Fruit fly (Drosophila melanogaster) whole organism, embryonic: ENCODE results near the gene Rab18.

Experiments used
- ATbp ChIP-seq: fragments of 200-800 bp; sonication (Bioruptor generic); optimal IDR thresholded peaks from 2 replicates; lab custom pipeline; 2017; ENCODE audit warnings: missing biosample characterization, mild to moderate bottlenecking, missing genetic modification characterization, missing genetic modification reagents
- Ada2b ChIP-seq: fragments of 200-800 bp; sonication (Bioruptor generic); IDR thresholded peaks from 2 replicates; pipeline ENCODE4 v1.3.6; 2022; ENCODE audit warnings: missing biosample characterization, missing genetic modification characterization
- BEAF-32 ChIP-seq: fragments of 200-800 bp; sonication (Bioruptor generic); optimal IDR thresholded peaks from 3 replicates; lab custom pipeline; 2017; ENCODE audit warnings: missing biosample characterization, missing genetic modification characterization, mild to moderate bottlenecking, moderate library complexity, missing genetic modification reagents
- BtbVII ChIP-seq: fragments of 200-800 bp; sonication (Bioruptor generic); optimal IDR thresholded peaks from 3 replicates; lab custom pipeline; 2017; ENCODE audit warnings: missing biosample characterization, mild to moderate bottlenecking, missing genetic modification characterization
- CG12071 ChIP-seq: fragments of 200-800 bp; sonication (Bioruptor generic); optimal IDR thresholded peaks from 3 replicates; lab custom pipeline; 2018; ENCODE audit warnings: missing biosample characterization, mild to moderate bottlenecking, missing genetic modification characterization
- CG1233 ChIP-seq: fragments of 200-800 bp; sonication (Bioruptor generic); optimal IDR thresholded peaks from 4 replicates; lab custom pipeline; 2018; ENCODE audit warnings: missing biosample characterization, mild to moderate bottlenecking, missing genetic modification characterization
- CG13296 ChIP-seq: fragments of 200-800 bp; sonication (Bioruptor generic); optimal IDR thresholded peaks from 3 replicates; lab custom pipeline; 2018; ENCODE audit warnings: missing biosample characterization, mild to moderate bottlenecking, missing genetic modification characterization
- CG13894 ChIP-seq: fragments of 200-800 bp; sonication (Bioruptor generic); optimal IDR thresholded peaks from 3 replicates; lab custom pipeline; 2018; ENCODE audit warnings: missing biosample characterization, mild to moderate bottlenecking, missing genetic modification characterization, moderate library complexity
- CG14014 ChIP-seq: fragments of 200-800 bp; sonication (Bioruptor generic); IDR thresholded peaks from 2 replicates; pipeline ENCODE4 v1.3.6; 2022; ENCODE audit warnings: missing biosample characterization, missing genetic modification characterization
- CG14860 ChIP-seq: fragments of 200-800 bp; sonication (Bioruptor generic); IDR thresholded peaks from 3 replicates; pipeline ENCODE4 v1.3.6; 2022; ENCODE audit warnings: missing biosample characterization, missing genetic modification characterization; ENCODE audit not compliant: partially characterized antibody
- CG1603 ChIP-seq: fragments of 200-800 bp; sonication (Bioruptor generic); optimal IDR thresholded peaks from 2 replicates; lab custom pipeline; 2019; ENCODE audit warnings: missing biosample characterization, mild to moderate bottlenecking, missing genetic modification characterization, moderate library complexity
- CG16779 ChIP-seq: fragments of 200-800 bp; sonication (Bioruptor generic); IDR thresholded peaks from 2 replicates; pipeline ENCODE4 v1.3.6; 2022; ENCODE audit warnings: missing biosample characterization, missing genetic modification characterization
- CG17385 ChIP-seq: fragments of 200-800 bp; sonication (Bioruptor generic); optimal IDR thresholded peaks from 3 replicates; lab custom pipeline; 2018; ENCODE audit warnings: missing biosample characterization, mild to moderate bottlenecking, missing genetic modification characterization
- CG32532 ChIP-seq: fragments of 200-800 bp; sonication (Bioruptor generic); IDR thresholded peaks from 2 replicates; pipeline ENCODE4 v1.3.6; 2022; ENCODE audit warnings: missing biosample characterization, missing genetic modification characterization
- CG3281 ChIP-seq: fragments of 200-800 bp; sonication (Bioruptor generic); optimal IDR thresholded peaks from 3 replicates; lab custom pipeline; 2017; ENCODE audit warnings: missing biosample characterization, mild to moderate bottlenecking, missing genetic modification characterization
- CG42726 ChIP-seq: fragments of 200-800 bp; sonication (Bioruptor generic); IDR thresholded peaks from 2 replicates; pipeline ENCODE4 v1.3.6; 2022; ENCODE audit warnings: missing biosample characterization, missing genetic modification characterization; ENCODE audit not compliant: partially characterized antibody
- CG5180 ChIP-seq: fragments of 200-800 bp; sonication (Bioruptor generic); optimal IDR thresholded peaks from 3 replicates; lab custom pipeline; 2017; ENCODE audit warnings: missing biosample characterization, missing genetic modification characterization, mild to moderate bottlenecking, moderate library complexity, missing genetic modification reagents
- CG7928 ChIP-seq: fragments of 200-800 bp; sonication (Bioruptor generic); optimal IDR thresholded peaks from 2 replicates; lab custom pipeline; 2017; ENCODE audit warnings: missing biosample characterization, mild to moderate bottlenecking, missing genetic modification characterization
- Deaf1 ChIP-seq: fragments of 200-800 bp; optimal IDR thresholded peaks from 3 replicates; lab custom pipeline; 2019; ENCODE audit warnings: missing biosample characterization, mild to moderate bottlenecking, missing genetic modification characterization, moderate library complexity
- Dip2 ChIP-seq: fragments of 200-800 bp; sonication (Bioruptor generic); IDR thresholded peaks from 2 replicates; pipeline ENCODE4 v1.3.6; 2022; ENCODE audit warnings: missing biosample characterization, missing genetic modification characterization
- HHEX ChIP-seq: fragments of 200-800 bp; sonication (Bioruptor generic); optimal IDR thresholded peaks from 3 replicates; lab custom pipeline; 2017; ENCODE audit warnings: missing biosample characterization, mild to moderate bottlenecking, missing genetic modification characterization, missing genetic modification reagents
- Hmr ChIP-seq: fragments of 200-800 bp; sonication (Bioruptor generic); optimal IDR thresholded peaks from 3 replicates; lab custom pipeline; 2017; ENCODE audit warnings: mild to moderate bottlenecking, missing biosample characterization, missing genetic modification reagents, missing genetic modification characterization
- NFAT ChIP-seq: fragments of 200-800 bp; sonication (Bioruptor generic); IDR thresholded peaks from 2 replicates; pipeline ENCODE4 v1.3.6; 2022; ENCODE audit warnings: missing biosample characterization, missing genetic modification characterization
- Oaz ChIP-seq: fragments of 200-800 bp; sonication (Bioruptor generic); IDR thresholded peaks from 2 replicates; pipeline ENCODE4 v1.3.6; 2022; ENCODE audit warnings: missing biosample characterization, missing genetic modification characterization
- Sry-β ChIP-seq: fragments of 200-800 bp; sonication (Bioruptor generic); optimal IDR thresholded peaks from 2 replicates; lab custom pipeline; 2018; ENCODE audit warnings: missing biosample characterization, mild to moderate bottlenecking, missing genetic modification characterization, moderate library complexity
- Trl ChIP-seq, 3 experiments: fragments of >200 bp in 2 of 3; fragments of 200-800 bp in 1 of 3; sonication (Bioruptor generic) in 1 of 3; optimal IDR thresholded peaks; 2 replicates in 1 of 3; 3 replicates in 2 of 3; lab custom pipeline; 2016 to 2017; ENCODE audit warnings: missing biosample characterization in 1 of 3, missing genetic modification characterization in 1 of 3
- aop ChIP-seq: fragments of 200-800 bp; sonication (Bioruptor generic); IDR thresholded peaks from 2 replicates; pipeline ENCODE4 v1.3.6; 2022; ENCODE audit warnings: missing biosample characterization, missing genetic modification characterization
- bab2 ChIP-seq: fragments of 200-800 bp; sonication (Bioruptor generic); optimal IDR thresholded peaks from 2 replicates; lab custom pipeline; 2016; ENCODE audit warnings: missing biosample characterization, missing genetic modification characterization
- bbx ChIP-seq: fragments of 200-800 bp; sonication (Bioruptor generic); IDR thresholded peaks from 2 replicates; pipeline ENCODE4 v1.3.6; 2022; ENCODE audit warnings: missing biosample characterization, missing genetic modification characterization; ENCODE audit not compliant: partially characterized antibody
- caup ChIP-seq: fragments of 200-800 bp; sonication (Bioruptor generic); optimal IDR thresholded peaks from 3 replicates; lab custom pipeline; 2017; ENCODE audit warnings: missing biosample characterization, mild to moderate bottlenecking, missing genetic modification characterization, moderate library complexity; ENCODE audit not compliant: severe bottlenecking
- chm ChIP-seq: fragments of 200-800 bp; sonication (Bioruptor generic); IDR thresholded peaks from 2 replicates; pipeline ENCODE4 v1.3.6; 2022; ENCODE audit warnings: missing biosample characterization, missing genetic modification characterization
- corto ChIP-seq: fragments of 200-800 bp; sonication (Bioruptor generic); optimal IDR thresholded peaks from 2 replicates; lab custom pipeline; 2016; ENCODE audit warnings: missing biosample characterization, mild to moderate bottlenecking, missing genetic modification characterization, moderate library complexity
- dm ChIP-seq: fragments of 200-800 bp; sonication (Bioruptor generic); optimal IDR thresholded peaks from 3 replicates; lab custom pipeline; 2016; ENCODE audit warnings: missing biosample characterization, missing genetic modification characterization
- inv ChIP-seq: fragments of 200-800 bp; sonication (Bioruptor generic); IDR thresholded peaks from 2 replicates; pipeline ENCODE4 v1.3.6; 2022; ENCODE audit warnings: missing biosample characterization, missing genetic modification characterization; ENCODE audit not compliant: partially characterized antibody
- jigr1 ChIP-seq: fragments of 200-800 bp; sonication (Bioruptor generic); IDR thresholded peaks from 3 replicates; pipeline ENCODE4 v1.3.6; 2022; ENCODE audit warnings: missing biosample characterization, missing genetic modification characterization
- lab ChIP-seq: fragments of 200-800 bp; sonication (Bioruptor generic); optimal IDR thresholded peaks from 3 replicates; lab custom pipeline; 2017; ENCODE audit warnings: missing biosample characterization, missing genetic modification characterization, mild to moderate bottlenecking, moderate library complexity, missing genetic modification reagents
- luna ChIP-seq: fragments of 200-800 bp; sonication (Bioruptor generic); optimal IDR thresholded peaks from 2 replicates; lab custom pipeline; 2016; ENCODE audit warnings: missing biosample characterization, missing genetic modification characterization
- mirr ChIP-seq: fragments of 200-800 bp; sonication (Bioruptor generic); optimal IDR thresholded peaks from 3 replicates; lab custom pipeline; 2018; ENCODE audit warnings: missing biosample characterization, mild to moderate bottlenecking, missing genetic modification characterization
- nerfin-1 ChIP-seq: fragments of 200-800 bp; sonication (Bioruptor generic); optimal IDR thresholded peaks from 3 replicates; lab custom pipeline; 2019; ENCODE audit warnings: missing biosample characterization, mild to moderate bottlenecking, missing genetic modification characterization, moderate library complexity
- sc ChIP-seq, 3 experiments: fragments of >200 bp in 2 of 3; fragments of 200-800 bp in 1 of 3; sonication (Bioruptor generic) in 1 of 3; optimal IDR thresholded peaks; 2 replicates in 2 of 3; 3 replicates in 1 of 3; lab custom pipeline; 2017; ENCODE audit warnings: mild to moderate bottlenecking in 1 of 3, missing biosample characterization in 1 of 3, missing genetic modification characterization in 1 of 3, missing genetic modification reagents in 1 of 3
- sd ChIP-seq: fragments of 200-800 bp; sonication (Bioruptor generic); optimal IDR thresholded peaks from 3 replicates; lab custom pipeline; 2018; ENCODE audit warnings: missing biosample characterization, mild to moderate bottlenecking, missing genetic modification characterization, moderate library complexity
- seq ChIP-seq: fragments of 200-800 bp; sonication (Bioruptor generic); IDR thresholded peaks from 2 replicates; pipeline ENCODE4 v1.3.6; 2022; ENCODE audit warnings: missing biosample characterization, missing genetic modification characterization
- stc ChIP-seq: fragments of 200-800 bp; sonication (Bioruptor generic); IDR thresholded peaks from 2 replicates; pipeline ENCODE4 v1.3.6; 2022; ENCODE audit warnings: missing biosample characterization, missing genetic modification characterization

The Rab18 gene

DNA sequence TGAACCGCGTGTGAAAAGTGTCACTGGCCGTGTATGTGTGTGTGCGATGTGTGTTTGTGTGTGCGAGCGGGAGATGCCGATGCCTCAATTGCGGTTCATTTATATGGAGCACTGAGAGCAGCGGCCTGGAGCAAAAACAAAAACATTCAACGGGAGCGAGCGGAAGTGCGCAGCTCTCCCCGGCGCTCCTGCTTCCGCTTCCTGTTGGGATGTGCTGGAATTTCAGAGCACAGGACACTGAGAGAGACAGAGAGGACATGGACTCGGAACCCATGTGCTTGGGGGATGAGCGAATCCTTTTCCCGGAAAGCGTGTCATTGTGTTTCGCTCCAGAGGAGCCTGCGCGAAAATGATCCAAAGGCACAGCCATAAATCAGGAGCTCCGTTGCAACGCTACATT is 7.4 kb downstream of the Rab18 start (continued):
- TF ChIP-seq bab2 (GFP tag; lab: Kevin White, UChicago) (no peak), jigr1 (no peak), CG12071 (GFP tag; lab: Kevin White, UChicago) (peak; percentile 77), CG14014 (peak; percentile 10; the same call in 1 of the 2 replicates), Ada2b (GFP tag; lab: Robert Waterston, UW) (no peak), HHEX (GFP tag; lab: Kevin White, UChicago) (peak; percentile 51), Deaf1 (peak; percentile 12), CG7928 (GFP tag; lab: Kevin White, UChicago) (no peak), CG32532 (peak; percentile 35; the same call in 1 of the 2 replicates), CG13296 (GFP tag; lab: Kevin White, UChicago) (peak; percentile 74), mirr (peak; percentile 72), CG14860 (no peak), Oaz (GFP tag; lab: Robert Waterston, UW) (no peak), CG16779 (GFP tag; lab: Robert Waterston, UW) (0 out of 2 replicates have a peak, but pooled peaks have one; percentile 10), caup (GFP tag; lab: Kevin White, UChicago) (peak; percentile 68), Sry-β (GFP tag; lab: Kevin White, UChicago) (no peak), sc (optimal IDR thresholded peaks at IDR 0.05; lab: Kevin White, UChicago) (no peak), sc (GFP tag; optimal IDR thresholded peaks at IDR 0.05; lab: Kevin White, UChicago) (no peak), seq (GFP tag; lab: Robert Waterston, UW) (peak; percentile 61; the same call in 1 of the 2 replicates), corto (no peak), stc (GFP tag; lab: Robert Waterston, UW) (peak; percentile 15; the same call in 1 of the 2 replicates), Hmr (peak; percentile 69), CG3281 (GFP tag; lab: Kevin White, UChicago) (peak; percentile 64), Dip2 (GFP tag; lab: Robert Waterston, UW) (no peak), BtbVII (peak; percentile 67), lab (peak; percentile 83), CG1233 (GFP tag; lab: Kevin White, UChicago) (peak; percentile 22), nerfin-1 (peak; percentile 93), luna (GFP tag; lab: Kevin White, UChicago) (no peak), aop (GFP tag; lab: Robert Waterston, UW) (no peak), CG5180 (GFP tag; lab: Kevin White, UChicago) (peak; percentile 26), CG42726 (GFP tag; lab: Robert Waterston, UW) (no peak), dm (GFP tag; lab: Kevin White, UChicago) (no peak), ATbp (peak; percentile 57), chm (GFP tag; lab: Robert Waterston, UW) (peak; percentile 56; the same call in 1 of the 2 replicates), CG13894 (tag; lab: Kevin White, UChicago) (peak; percentile 42), Trl (optimal IDR thresholded peaks at IDR 0.05; lab: Kevin White, UChicago) (peak in 1 of 2 experiments; percentile 61), Trl (GFP tag; optimal IDR thresholded peaks at IDR 0.05; lab: Kevin White, UChicago) (no peak), inv (GFP tag; lab: Robert Waterston, UW) (no peak), NFAT (GFP tag; lab: Robert Waterston, UW) (no peak)

DNA sequence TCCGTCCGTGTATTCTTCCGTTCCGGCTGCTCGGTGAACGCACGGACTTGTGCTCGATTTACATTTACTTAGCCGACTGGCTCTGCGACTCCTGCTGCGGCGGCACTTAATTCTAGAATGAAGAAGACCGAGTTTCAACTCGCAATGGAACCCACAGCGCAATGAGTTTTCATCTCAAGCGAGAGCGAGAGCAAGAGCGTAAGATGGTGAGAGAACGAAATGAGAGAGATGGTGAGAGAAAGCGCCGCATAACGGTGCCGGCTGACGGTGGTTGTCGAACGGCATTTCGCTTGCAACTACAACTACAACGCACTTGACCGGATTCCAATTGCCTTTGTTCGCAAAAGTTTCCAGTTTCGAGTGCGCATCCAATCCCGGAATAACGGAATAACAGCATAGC is 8.9 kb downstream of the Rab18 start, which contains the start of gene OtopLc:
TSS of gene OtopLc (minus strand) at position 101 of the 400 bp plus-strand sequence.
- peak; percentile 75 for TF ChIP-seq nerfin-1
- no peak for TF ChIP-seq BEAF-32 (GFP tag; lab: Kevin White, UChicago)
- peak; percentile 48 to 72 for TF ChIP-seq Trl (optimal IDR thresholded peaks at IDR 0.05; lab: Kevin White, UChicago)
- TF ChIP-seq Trl (GFP tag; optimal IDR thresholded peaks at IDR 0.05; lab: Kevin White, UChicago), result no peak
- TF ChIP-seq sd (tag; lab: Kevin White, UChicago), result peak; percentile 6
- TF ChIP-seq bbx (GFP tag; lab: Robert Waterston, UW), result 0 out of 2 replicates have a peak, but pooled peaks have one; percentile 32
- TF ChIP-seq CG17385 (GFP tag; lab: Kevin White, UChicago), result peak; percentile 43
- no peak for TF ChIP-seq CG1603
